Worm (Caenorhabditis elegans) whole organism, late embryonic: Measurements from ENCODE around the gene F29G6.1.

ENCODE experiments used
- C38D4.7 ChIP-seq: fragments of 200-800 bp; sonication (Bioruptor generic); optimal IDR thresholded peaks from 2 replicates; lab custom pipeline; 2018; ENCODE audit warnings: mild to moderate bottlenecking, missing genetic modification characterization, moderate library complexity, missing compliant biosample characterization
- F13H6.1 ChIP-seq: sonication (generic microtip); optimal IDR thresholded peaks from 2 replicates; lab custom pipeline; 2016; ENCODE audit warnings: missing genetic modification characterization, missing compliant biosample characterization
- K09A11.1 ChIP-seq: sonication (generic microtip); optimal IDR thresholded peaks from 2 replicates; lab custom pipeline; 2017; ENCODE audit warnings: antibody characterized with exemption, mild to moderate bottlenecking, missing genetic modification characterization, missing compliant biosample characterization; ENCODE audit not compliant: insufficient read depth
- Y22D7AL.16 ChIP-seq: sonication (generic microtip); optimal IDR thresholded peaks from 2 replicates; lab custom pipeline; 2016; ENCODE audit warnings: missing genetic modification characterization, missing compliant biosample characterization
- ahr-1 ChIP-seq: sonication (generic microtip); optimal IDR thresholded peaks from 2 replicates; lab custom pipeline; 2016; ENCODE audit warnings: missing genetic modification characterization, missing compliant biosample characterization
- ama-1 ChIP-seq: fragments of 150-350 bp; optimal IDR thresholded peaks from 2 replicates; lab custom pipeline; 2014
- ceh-14 ChIP-seq: sonication (generic microtip); optimal IDR thresholded peaks from 2 replicates; lab custom pipeline; 2016; ENCODE audit warnings: missing genotype, missing genetic modification characterization, missing compliant biosample characterization
- ceh-18 ChIP-seq: sonication (generic microtip); optimal IDR thresholded peaks from 2 replicates; lab custom pipeline; 2016; ENCODE audit warnings: missing genetic modification characterization, missing compliant biosample characterization
- ceh-19 ChIP-seq: fragments of 200-800 bp; sonication (Bioruptor generic); optimal IDR thresholded peaks from 2 replicates; lab custom pipeline; 2018; ENCODE audit warnings: mild to moderate bottlenecking, missing genetic modification characterization, missing compliant biosample characterization
- ceh-2 ChIP-seq: sonication (generic microtip); optimal IDR thresholded peaks from 2 replicates; lab custom pipeline; 2016; ENCODE audit warnings: missing genotype, missing genetic modification characterization, missing compliant biosample characterization
- ceh-22 ChIP-seq: sonication (generic microtip); optimal IDR thresholded peaks from 2 replicates; lab custom pipeline; 2017; ENCODE audit warnings: missing biosample characterization, missing genetic modification characterization
- ceh-30 ChIP-seq: fragments of 150-350 bp; optimal IDR thresholded peaks from 2 replicates; lab custom pipeline; 2014; ENCODE audit warnings: missing biosample characterization, missing genetic modification characterization
- ceh-34 ChIP-seq: sonication (generic microtip); optimal IDR thresholded peaks from 2 replicates; lab custom pipeline; 2016; ENCODE audit warnings: mild to moderate bottlenecking, missing genetic modification characterization, missing compliant biosample characterization
- ceh-45 ChIP-seq: fragments of 200-800 bp; sonication (Bioruptor generic); IDR thresholded peaks from 2 replicates; pipeline ENCODE4 v1.3.6; 2022; ENCODE audit warnings: missing genetic modification reagents, missing genetic modification characterization, missing compliant biosample characterization
- ceh-6 ChIP-seq: fragments of 200-800 bp; sonication (Bioruptor generic); optimal IDR thresholded peaks from 2 replicates; lab custom pipeline; 2018; ENCODE audit warnings: mild to moderate bottlenecking, missing genetic modification characterization, missing compliant biosample characterization
- dve-1 ChIP-seq: sonication (generic microtip); optimal IDR thresholded peaks from 2 replicates; lab custom pipeline; 2017; ENCODE audit warnings: antibody characterized with exemption, mild to moderate bottlenecking, missing genetic modification characterization, missing compliant biosample characterization
- elt-4 ChIP-seq: sonication (generic microtip); optimal IDR thresholded peaks from 2 replicates; lab custom pipeline; 2016; ENCODE audit warnings: missing genetic modification characterization, missing compliant biosample characterization
- eyg-1 ChIP-seq: sonication (generic microtip); optimal IDR thresholded peaks from 2 replicates; lab custom pipeline; 2016; ENCODE audit warnings: missing genotype, missing genetic modification characterization, missing compliant biosample characterization
- fkh-10 ChIP-seq: fragments of 150-350 bp; optimal IDR thresholded peaks from 2 replicates; lab custom pipeline; 2014; ENCODE audit warnings: missing biosample characterization, missing genetic modification reagents, missing genetic modification characterization
- hlh-13 ChIP-seq: fragments of 200-800 bp; sonication (Bioruptor generic); optimal IDR thresholded peaks from 2 replicates; lab custom pipeline; 2018; ENCODE audit warnings: mild to moderate bottlenecking, missing genetic modification characterization, missing compliant biosample characterization
- hlh-15 ChIP-seq: sonication (generic microtip); optimal IDR thresholded peaks from 2 replicates; lab custom pipeline; 2016; ENCODE audit warnings: missing genetic modification characterization, missing compliant biosample characterization
- hlh-30 ChIP-seq: sonication (generic microtip); optimal IDR thresholded peaks from 2 replicates; lab custom pipeline; 2017; ENCODE audit warnings: antibody characterized with exemption, missing genetic modification characterization, missing compliant biosample characterization; ENCODE audit not compliant: insufficient read depth
- hlh-6 ChIP-seq: sonication (generic microtip); optimal IDR thresholded peaks from 2 replicates; lab custom pipeline; 2016; ENCODE audit warnings: missing genotype, missing genetic modification characterization, missing compliant biosample characterization
- lin-11 ChIP-seq: fragments of 200-800 bp; sonication (Bioruptor generic); optimal IDR thresholded peaks from 2 replicates; lab custom pipeline; 2018; ENCODE audit warnings: mild to moderate bottlenecking, missing genetic modification characterization, missing compliant biosample characterization
- madf-2 ChIP-seq: sonication (generic microtip); optimal IDR thresholded peaks from 2 replicates; lab custom pipeline; 2017; ENCODE audit warnings: missing genetic modification characterization, missing compliant biosample characterization
- mec-3 ChIP-seq: sonication (generic microtip); optimal IDR thresholded peaks from 2 replicates; lab custom pipeline; 2016; ENCODE audit warnings: borderline replicate concordance, missing genetic modification characterization, missing compliant biosample characterization
- nfya-1 ChIP-seq: sonication (generic microtip); optimal IDR thresholded peaks from 2 replicates; lab custom pipeline; 2017; ENCODE audit warnings: missing genetic modification characterization, mild to moderate bottlenecking, missing compliant biosample characterization, antibody characterized with exemption, moderate library complexity
- nhr-232 ChIP-seq: sonication (generic microtip); optimal IDR thresholded peaks from 2 replicates; lab custom pipeline; 2016; ENCODE audit warnings: missing genetic modification characterization, missing compliant biosample characterization
- npax-4 ChIP-seq: sonication (generic microtip); optimal IDR thresholded peaks from 2 replicates; lab custom pipeline; 2016; ENCODE audit warnings: missing genetic modification characterization, missing compliant biosample characterization
- odd-2 ChIP-seq: sonication (generic microtip); optimal IDR thresholded peaks from 2 replicates; lab custom pipeline; 2017; ENCODE audit warnings: antibody characterized with exemption, mild to moderate bottlenecking, missing genetic modification characterization, missing compliant biosample characterization
- pag-3 ChIP-seq: sonication (generic microtip); optimal IDR thresholded peaks from 2 replicates; lab custom pipeline; 2016; ENCODE audit warnings: missing compliant biosample characterization, missing genetic modification characterization, borderline replicate concordance
- pat-9 ChIP-seq: fragments of 200-800 bp; sonication (Bioruptor generic); optimal IDR thresholded peaks from 2 replicates; lab custom pipeline; 2018; ENCODE audit warnings: mild to moderate bottlenecking, missing genetic modification characterization, moderate library complexity, missing compliant biosample characterization
- pax-1 ChIP-seq: fragments of 150-350 bp; optimal IDR thresholded peaks from 2 replicates; lab custom pipeline; 2014; ENCODE audit warnings: missing biosample characterization, missing genetic modification characterization
- rnt-1 ChIP-seq: sonication (generic microtip); optimal IDR thresholded peaks from 2 replicates; lab custom pipeline; 2016; ENCODE audit warnings: missing genetic modification characterization, missing compliant biosample characterization
- sox-2 ChIP-seq: fragments of 200-800 bp; sonication (Bioruptor generic); IDR thresholded peaks from 2 replicates; pipeline ENCODE4 v1.3.6; 2022; ENCODE audit warnings: missing genetic modification reagents, missing genetic modification characterization, missing compliant biosample characterization
- sox-4 ChIP-seq: sonication (generic microtip); optimal IDR thresholded peaks from 2 replicates; lab custom pipeline; 2017; ENCODE audit warnings: mild to moderate bottlenecking, missing genetic modification characterization, inconsistent platforms, missing compliant biosample characterization
- syd-9 ChIP-seq: sonication (generic microtip); optimal IDR thresholded peaks from 2 replicates; lab custom pipeline; 2016; ENCODE audit warnings: mild to moderate bottlenecking, missing genetic modification characterization, moderate library complexity, missing compliant biosample characterization
- ttx-3 ChIP-seq: sonication (generic microtip); optimal IDR thresholded peaks from 2 replicates; lab custom pipeline; 2016; ENCODE audit warnings: missing genetic modification reagents, missing genetic modification characterization, missing compliant biosample characterization
- unc-55 ChIP-seq: sonication (generic microtip); optimal IDR thresholded peaks from 2 replicates; lab custom pipeline; 2017; ENCODE audit warnings: missing biosample characterization, missing genetic modification reagents, missing genetic modification characterization

F29G6.1 gene

DNA sequence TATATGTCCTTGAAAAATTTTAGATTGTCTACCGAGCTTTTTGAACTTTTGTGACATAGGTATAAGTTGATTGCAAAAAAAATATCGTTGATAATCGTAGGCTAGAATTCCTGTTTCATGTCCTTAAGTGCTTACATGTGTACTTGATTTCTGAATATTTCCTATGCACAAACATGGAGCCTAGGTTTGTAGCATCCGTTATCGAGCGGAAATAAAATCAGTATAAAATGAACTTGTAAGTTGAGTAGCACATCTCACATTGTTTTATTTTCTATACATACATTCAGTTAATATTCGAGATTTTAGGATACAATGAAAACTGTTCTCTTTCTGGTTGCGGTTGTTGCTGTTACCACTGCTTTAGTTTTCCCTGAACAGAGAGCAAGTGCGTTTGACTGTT is 14.6 kb upstream of the F29G6.1 start, which contains the start of gene spp-9:
Gene spp-9, plus strand, starts transcription at position 301 of the 400 bp plus-strand sequence.
- TF ChIP-seq nhr-232 = no peak
- no peak for TF ChIP-seq hlh-15 (tag; lab: Kevin White, UChicago)
- TF ChIP-seq pag-3 (tag; lab: Kevin White, UChicago) = no peak
- no peak for TF ChIP-seq ceh-18 (tag; lab: Kevin White, UChicago)
- no peak for TF ChIP-seq pax-1 (tag; lab: Kevin White, UChicago)
- TF ChIP-seq odd-2 (tag; lab: Kevin White, UChicago) = no peak
- TF ChIP-seq ceh-34 (tag; lab: Kevin White, UChicago) = no peak
- TF ChIP-seq Y22D7AL.16 = no peak
- no peak for TF ChIP-seq ahr-1
- no peak for TF ChIP-seq mec-3 (tag; lab: Kevin White, UChicago)
- TF ChIP-seq ceh-2 = no peak
- TF ChIP-seq ama-1 (lab: Kevin White, UChicago) = no peak
- TF ChIP-seq madf-2 (tag; lab: Kevin White, UChicago) = no peak
- TF ChIP-seq K09A11.1 (tag; lab: Kevin White, UChicago) = no peak
- TF ChIP-seq dve-1 (tag; lab: Kevin White, UChicago) = no peak
- no peak for TF ChIP-seq pat-9 (tag; lab: Kevin White, UChicago)
- no peak for TF ChIP-seq C38D4.7 (GFP tag; lab: Kevin White, UChicago)
- TF ChIP-seq, all 69 proteins: peak for 0

DNA sequence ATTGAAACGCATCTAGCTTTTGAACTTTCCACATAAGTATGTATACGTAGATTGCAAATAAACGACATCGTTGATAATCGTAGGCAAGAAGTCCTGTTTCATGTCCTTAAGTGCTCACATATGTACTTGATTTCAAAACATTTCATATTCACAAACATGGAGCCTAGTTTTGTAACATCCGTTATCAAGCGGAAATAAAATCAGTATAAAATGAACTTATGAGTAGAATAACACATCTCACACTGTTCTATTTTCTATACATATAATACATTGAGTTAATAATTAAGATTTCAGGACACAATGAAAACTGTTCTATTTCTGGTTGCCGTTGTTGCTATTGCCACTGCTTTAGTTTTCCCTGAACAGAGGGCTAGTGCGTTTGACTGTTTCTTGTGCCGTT is 12.2 kb upstream of the F29G6.1 start, which contains the start of gene spp-21:
Gene spp-21, plus strand, starts transcription at position 301 of the 400 bp plus-strand sequence.
- TF ChIP-seq sox-2 (GFP tag; lab: Robert Waterston, UW) (no peak), syd-9 (tag; lab: Kevin White, UChicago) (no peak), odd-2 (tag; lab: Kevin White, UChicago) (no peak), eyg-1 (no peak), F13H6.1 (tag; lab: Kevin White, UChicago) (no peak), ceh-19 (GFP tag; lab: Kevin White, UChicago) (no peak), sox-4 (tag; lab: Kevin White, UChicago) (no peak), fkh-10 (GFP tag; lab: Kevin White, UChicago) (no peak), C38D4.7 (GFP tag; lab: Kevin White, UChicago) (no peak), nhr-232 (no peak), ceh-6 (GFP tag; lab: Kevin White, UChicago) (no peak), elt-4 (tag; lab: Kevin White, UChicago) (no peak), hlh-13 (GFP tag; lab: Kevin White, UChicago) (no peak), Y22D7AL.16 (no peak), hlh-30 (tag; lab: Kevin White, UChicago) (no peak)

DNA sequence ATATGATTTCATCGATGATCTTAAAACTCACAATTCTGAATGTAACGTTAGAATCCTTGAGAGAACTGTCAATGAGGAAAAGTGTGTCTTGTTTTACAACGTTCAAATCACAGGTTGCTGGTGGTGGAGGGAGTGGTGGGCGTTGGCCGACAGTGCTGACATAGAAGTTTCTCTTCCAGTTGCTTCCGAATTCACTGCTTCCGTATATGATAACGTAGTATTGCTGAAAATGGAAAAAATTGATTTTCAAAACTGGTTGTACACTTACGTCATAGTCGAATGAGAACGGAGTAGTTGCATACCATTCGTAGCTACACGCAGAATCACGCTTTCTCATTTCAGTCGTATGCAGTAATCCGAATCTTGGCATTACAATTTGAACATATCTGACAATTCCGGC is 10.2 kb upstream of the F29G6.1 start:
- TF ChIP-seq rnt-1 (tag; lab: Kevin White, UChicago) = no peak
- TF ChIP-seq npax-4 = no peak
- TF ChIP-seq ttx-3 = no peak
- TF ChIP-seq ceh-2 = no peak
- no peak for TF ChIP-seq odd-2 (tag; lab: Kevin White, UChicago)
- no peak for TF ChIP-seq unc-55
- TF ChIP-seq K09A11.1 (tag; lab: Kevin White, UChicago) = no peak
- TF ChIP-seq ceh-22 (tag; lab: Kevin White, UChicago) = no peak
- TF ChIP-seq ceh-14 (tag; lab: Kevin White, UChicago) = no peak
- no peak for TF ChIP-seq ceh-30 (tag; lab: Kevin White, UChicago)
- no peak for TF ChIP-seq hlh-6
- no peak for TF ChIP-seq sox-2 (GFP tag; lab: Robert Waterston, UW)
- no peak for TF ChIP-seq lin-11 (tag; lab: Kevin White, UChicago)
- no peak for TF ChIP-seq syd-9 (tag; lab: Kevin White, UChicago)
- TF ChIP-seq nfya-1 (tag; lab: Kevin White, UChicago) = no peak
- TF ChIP-seq ceh-45 (GFP tag; lab: Robert Waterston, UW) = no peak
